Worm (Caenorhabditis elegans): Measurements from ENCODE around the gene cogc-6.

DNA sequence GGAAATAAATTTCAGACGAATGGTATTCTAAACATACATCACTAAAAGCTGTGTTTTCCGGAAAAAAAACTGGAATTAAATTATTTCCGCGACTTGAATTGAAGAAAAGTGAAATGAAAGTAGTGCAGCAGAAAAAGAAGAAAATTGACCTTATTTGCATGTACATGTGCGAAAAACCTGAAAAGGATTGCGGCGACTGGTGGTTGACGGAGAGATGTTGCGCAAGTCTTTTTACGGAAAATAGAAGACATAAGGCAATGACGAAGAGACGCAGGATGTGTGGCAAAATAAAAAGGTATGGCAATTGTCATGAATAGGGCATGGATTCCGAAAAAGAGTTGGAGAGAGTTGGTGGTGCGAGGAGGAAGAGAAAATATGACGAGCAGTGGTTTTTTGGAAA, 33.9 kb upstream of the cogc-6 start:
- no peak for TF ChIP-seq zag-1 (tag; optimal IDR thresholded peaks at IDR 0.05)
- no peak for TF ChIP-seq dpl-1 (GFP tag; optimal IDR thresholded peaks at IDR 0.05)
- no peak for TF ChIP-seq lin-13 (GFP tag; optimal IDR thresholded peaks at IDR 0.05)
- TF ChIP-seq daf-19 (GFP tag; conservative IDR thresholded peaks at IDR 0.05): no peak
- no peak for TF ChIP-seq lin-38 (GFP tag; IDR thresholded peaks at IDR 0.05)
- TF ChIP-seq egl-27 (tag; optimal IDR thresholded peaks at IDR 0.05): no peak

All from whole organism, L4 larva.